Fruit fly (Drosophila melanogaster) whole organism, embryonic: ENCODE data around the gene Alg9.
A peak's percentile ranks its signal among the peaks of the same experiment; 100 is the strongest.

Experiments
- Adf1 ChIP-seq: fragments of 200-800 bp; sonication (Bioruptor generic); IDR thresholded peaks from 2 replicates; pipeline ENCODE4 v1.3.6; 2022; ENCODE audit warnings: missing biosample characterization, missing genetic modification characterization
- Asciz ChIP-seq: fragments of 200-800 bp; sonication (Bioruptor generic); optimal IDR thresholded peaks from 2 replicates; lab custom pipeline; 2017; ENCODE audit warnings: missing biosample characterization, mild to moderate bottlenecking, missing genetic modification characterization, missing genetic modification reagents
- Atf6 ChIP-seq: fragments of 200-800 bp; sonication (Bioruptor generic); IDR thresholded peaks from 2 replicates; pipeline ENCODE4 v1.3.6; 2022; ENCODE audit warnings: missing biosample characterization, missing genetic modification characterization
- CG12071 ChIP-seq: fragments of 200-800 bp; sonication (Bioruptor generic); optimal IDR thresholded peaks from 3 replicates; lab custom pipeline; 2018; ENCODE audit warnings: missing biosample characterization, mild to moderate bottlenecking, missing genetic modification characterization
- CG15601 ChIP-seq: fragments of 200-800 bp; sonication (Bioruptor generic); optimal IDR thresholded peaks from 3 replicates; lab custom pipeline; 2019; ENCODE audit warnings: missing biosample characterization, mild to moderate bottlenecking, missing genetic modification characterization, moderate library complexity
- CG1603 ChIP-seq: fragments of 200-800 bp; sonication (Bioruptor generic); optimal IDR thresholded peaks from 2 replicates; lab custom pipeline; 2019; ENCODE audit warnings: missing biosample characterization, mild to moderate bottlenecking, missing genetic modification characterization, moderate library complexity
- CG17186 ChIP-seq: fragments of 200-800 bp; sonication (Bioruptor generic); optimal IDR thresholded peaks from 3 replicates; lab custom pipeline; 2017; ENCODE audit warnings: missing biosample characterization, missing genetic modification reagents, missing genetic modification characterization
- CG17385 ChIP-seq: fragments of 200-800 bp; sonication (Bioruptor generic); optimal IDR thresholded peaks from 3 replicates; lab custom pipeline; 2018; ENCODE audit warnings: missing biosample characterization, mild to moderate bottlenecking, missing genetic modification characterization
- CG17612 ChIP-seq: fragments of 200-800 bp; sonication (Bioruptor generic); IDR thresholded peaks from 2 replicates; pipeline ENCODE4 v1.3.6; 2022; ENCODE audit warnings: missing biosample characterization, missing genetic modification characterization
- CG18262 ChIP-seq: fragments of 200-800 bp; optimal IDR thresholded peaks from 3 replicates; lab custom pipeline; 2019; ENCODE audit warnings: missing biosample characterization, mild to moderate bottlenecking, missing genetic modification characterization, moderate library complexity
- CG18476 ChIP-seq: fragments of 200-800 bp; sonication (Bioruptor generic); optimal IDR thresholded peaks from 2 replicates; lab custom pipeline; 2016; ENCODE audit warnings: missing biosample characterization, mild to moderate bottlenecking, missing genetic modification characterization
- CG34422 ChIP-seq: fragments of 200-800 bp; sonication (Bioruptor generic); IDR thresholded peaks from 3 replicates; pipeline ENCODE4 v1.3.6; 2022; ENCODE audit warnings: missing biosample characterization, missing genetic modification characterization
- CG5245 ChIP-seq: fragments of 200-800 bp; sonication (Bioruptor generic); optimal IDR thresholded peaks from 3 replicates; lab custom pipeline; 2016; ENCODE audit warnings: missing biosample characterization, missing genetic modification characterization
- CG6689 ChIP-seq: fragments of 200-800 bp; sonication (Bioruptor generic); IDR thresholded peaks from 2 replicates; pipeline ENCODE4 v1.3.6; 2022; ENCODE audit warnings: missing biosample characterization, missing genetic modification characterization
- CG6765 ChIP-seq: fragments of 200-800 bp; sonication (Bioruptor generic); optimal IDR thresholded peaks from 3 replicates; lab custom pipeline; 2017; ENCODE audit warnings: missing biosample characterization, mild to moderate bottlenecking, missing genetic modification characterization
- CG6854 ChIP-seq: fragments of 200-800 bp; sonication (Bioruptor generic); optimal IDR thresholded peaks from 3 replicates; lab custom pipeline; 2017; ENCODE audit warnings: missing biosample characterization, mild to moderate bottlenecking, missing genetic modification characterization
- CG8359 ChIP-seq: fragments of 200-800 bp; sonication (Bioruptor generic); optimal IDR thresholded peaks from 2 replicates; lab custom pipeline; 2017; ENCODE audit warnings: missing biosample characterization, mild to moderate bottlenecking, missing genetic modification characterization, borderline replicate concordance
- CG9437 ChIP-seq: fragments of 200-800 bp; sonication (Bioruptor generic); optimal IDR thresholded peaks from 2 replicates; lab custom pipeline; 2018; ENCODE audit warnings: missing biosample characterization, mild to moderate bottlenecking, missing genetic modification characterization
- CG9727 ChIP-seq: fragments of 200-800 bp; sonication (Bioruptor generic); optimal IDR thresholded peaks from 3 replicates; lab custom pipeline; 2017; ENCODE audit warnings: missing biosample characterization, mild to moderate bottlenecking, missing genetic modification characterization
- CG9932 ChIP-seq: fragments of 200-800 bp; sonication (Bioruptor generic); IDR thresholded peaks from 2 replicates; pipeline ENCODE4 v1.3.6; 2022; ENCODE audit warnings: missing biosample characterization, missing genetic modification characterization
- D19A ChIP-seq: fragments of 200-800 bp; optimal IDR thresholded peaks from 3 replicates; lab custom pipeline; 2019; ENCODE audit warnings: missing biosample characterization, mild to moderate bottlenecking, missing genetic modification characterization, moderate library complexity
- Dek ChIP-seq: fragments of 200-800 bp; sonication (Bioruptor generic); optimal IDR thresholded peaks from 3 replicates; lab custom pipeline; 2019; ENCODE audit warnings: missing biosample characterization, mild to moderate bottlenecking, missing genetic modification characterization, moderate library complexity
- Dip2 ChIP-seq: fragments of 200-800 bp; sonication (Bioruptor generic); IDR thresholded peaks from 2 replicates; pipeline ENCODE4 v1.3.6; 2022; ENCODE audit warnings: missing biosample characterization, missing genetic modification characterization
- Elba2 ChIP-seq: fragments of 200-800 bp; sonication (Bioruptor generic); optimal IDR thresholded peaks from 3 replicates; lab custom pipeline; 2016; ENCODE audit warnings: missing biosample characterization, missing genetic modification characterization
- Gug ChIP-seq: fragments of 200-800 bp; sonication (Bioruptor generic); IDR thresholded peaks from 4 replicates; pipeline ENCODE4 v1.3.6; 2022; ENCODE audit warnings: missing biosample characterization, missing genetic modification characterization
- HHEX ChIP-seq: fragments of 200-800 bp; sonication (Bioruptor generic); optimal IDR thresholded peaks from 3 replicates; lab custom pipeline; 2017; ENCODE audit warnings: missing biosample characterization, mild to moderate bottlenecking, missing genetic modification characterization, missing genetic modification reagents
- Hmr ChIP-seq: fragments of 200-800 bp; sonication (Bioruptor generic); optimal IDR thresholded peaks from 3 replicates; lab custom pipeline; 2017; ENCODE audit warnings: mild to moderate bottlenecking, missing biosample characterization, missing genetic modification reagents, missing genetic modification characterization
- MESR4 ChIP-seq: fragments of 200-800 bp; sonication (Bioruptor generic); optimal IDR thresholded peaks from 2 replicates; lab custom pipeline; 2018; ENCODE audit warnings: missing biosample characterization, mild to moderate bottlenecking, missing genetic modification characterization, moderate library complexity
- Nf-YA ChIP-seq: fragments of 200-800 bp; sonication (Bioruptor generic); IDR thresholded peaks from 2 replicates; pipeline ENCODE4 v1.3.6; 2022; ENCODE audit warnings: missing biosample characterization, missing genetic modification characterization
- Nf-YB ChIP-seq: fragments of 200-800 bp; sonication (Bioruptor generic); optimal IDR thresholded peaks from 3 replicates; lab custom pipeline; 2019; ENCODE audit warnings: missing biosample characterization, mild to moderate bottlenecking, missing genetic modification characterization, moderate library complexity
- Rx ChIP-seq: fragments of 200-800 bp; sonication (Bioruptor generic); IDR thresholded peaks from 2 replicates; pipeline ENCODE4 v1.3.6; 2022; ENCODE audit warnings: missing biosample characterization, missing genetic modification characterization
- Side ChIP-seq: fragments of 200-800 bp; sonication (Bioruptor generic); optimal IDR thresholded peaks from 2 replicates; lab custom pipeline; 2016; ENCODE audit warnings: missing biosample characterization, missing genetic modification characterization
- Trl ChIP-seq, 3 experiments: fragments of >200 bp in 2 of 3; fragments of 200-800 bp in 1 of 3; sonication (Bioruptor generic) in 1 of 3; optimal IDR thresholded peaks; 2 replicates in 1 of 3; 3 replicates in 2 of 3; lab custom pipeline; 2016 to 2017; ENCODE audit warnings: missing biosample characterization in 1 of 3, missing genetic modification characterization in 1 of 3
- bcd ChIP-seq: fragments of 200-800 bp; sonication (Bioruptor generic); optimal IDR thresholded peaks from 2 replicates; lab custom pipeline; 2017; ENCODE audit warnings: missing biosample characterization, mild to moderate bottlenecking, missing genetic modification characterization
- cas ChIP-seq: fragments of 200-800 bp; sonication (Bioruptor generic); IDR thresholded peaks from 2 replicates; pipeline ENCODE4 v1.3.6; 2022; ENCODE audit warnings: missing biosample characterization, missing genetic modification characterization
- dpn ChIP-seq, 2 experiments: fragments of 200-800 bp; sonication (Bioruptor generic); optimal IDR thresholded peaks; 3 replicates each; lab custom pipeline; 2016; ENCODE audit warnings: missing biosample characterization in 2 of 2, missing genetic modification characterization in 2 of 2
- fd64A ChIP-seq: fragments of 200-800 bp; sonication (Bioruptor generic); optimal IDR thresholded peaks from 3 replicates; lab custom pipeline; 2018; ENCODE audit warnings: missing biosample characterization, mild to moderate bottlenecking, missing genetic modification characterization
- fu2 ChIP-seq: fragments of 200-800 bp; sonication (Bioruptor generic); optimal IDR thresholded peaks from 2 replicates; lab custom pipeline; 2016; ENCODE audit warnings: missing biosample characterization, missing genetic modification characterization
- gem ChIP-seq: fragments of 200-800 bp; sonication (Bioruptor generic); optimal IDR thresholded peaks from 2 replicates; lab custom pipeline; 2019; ENCODE audit warnings: missing biosample characterization, mild to moderate bottlenecking, missing genetic modification characterization, moderate library complexity
- hkb ChIP-seq, 2 experiments: fragments of 200-800 bp in 1 of 2; fragments of >200 bp in 1 of 2; sonication (Bioruptor generic) in 1 of 2; IDR thresholded peaks in 1 of 2; optimal IDR thresholded peaks in 1 of 2; 2 replicates each; pipeline versions ENCODE4 v1.3.6 to Lab custom; 2017 to 2022; ENCODE audit warnings: missing biosample characterization in 1 of 2, missing genetic modification characterization in 1 of 2
- ken ChIP-seq: fragments of 200-800 bp; sonication (Bioruptor generic); IDR thresholded peaks from 3 replicates; pipeline ENCODE4 v1.3.6; 2022; ENCODE audit warnings: missing biosample characterization, missing genetic modification characterization
- nerfin-2 ChIP-seq: fragments of 200-800 bp; sonication (Bioruptor generic); IDR thresholded peaks from 2 replicates; pipeline ENCODE4 v1.3.6; 2022; ENCODE audit warnings: missing biosample characterization, missing genetic modification characterization; ENCODE audit not compliant: partially characterized antibody
- schlank ChIP-seq: fragments of 200-800 bp; sonication (Bioruptor generic); optimal IDR thresholded peaks from 2 replicates; lab custom pipeline; 2018; ENCODE audit warnings: missing biosample characterization, mild to moderate bottlenecking, missing genetic modification characterization
- sens ChIP-seq: fragments of 200-800 bp; sonication (Bioruptor generic); peaks from one replicate; lab custom pipeline; 2016; ENCODE audit warnings: missing biosample characterization, missing genetic modification characterization
- shn ChIP-seq: fragments of 200-800 bp; sonication (Bioruptor generic); optimal IDR thresholded peaks from 3 replicates; lab custom pipeline; 2016; ENCODE audit warnings: missing biosample characterization, missing genetic modification characterization
- sima ChIP-seq: fragments of 200-800 bp; sonication (Bioruptor generic); optimal IDR thresholded peaks from 2 replicates; lab custom pipeline; 2016; ENCODE audit warnings: missing biosample characterization, missing genetic modification characterization
- trem ChIP-seq: fragments of 200-800 bp; optimal IDR thresholded peaks from 3 replicates; lab custom pipeline; 2019; ENCODE audit warnings: missing biosample characterization, mild to moderate bottlenecking, missing genetic modification characterization, moderate library complexity
- ttk ChIP-seq: fragments of 200-800 bp; sonication (Bioruptor generic); IDR thresholded peaks from 2 replicates; pipeline ENCODE4 v2.1.2; 2022; ENCODE audit warnings: missing biosample characterization, missing genetic modification characterization
- usp ChIP-seq: fragments of >200 bp; optimal IDR thresholded peaks from 2 replicates; lab custom pipeline; 2017; ENCODE audit warnings: missing biosample characterization, missing genetic modification characterization
- wek ChIP-seq: fragments of 200-800 bp; sonication (Bioruptor generic); optimal IDR thresholded peaks from 3 replicates; lab custom pipeline; 2018; ENCODE audit warnings: missing biosample characterization, mild to moderate bottlenecking, missing genetic modification characterization, moderate library complexity

Alg9 gene

DNA sequence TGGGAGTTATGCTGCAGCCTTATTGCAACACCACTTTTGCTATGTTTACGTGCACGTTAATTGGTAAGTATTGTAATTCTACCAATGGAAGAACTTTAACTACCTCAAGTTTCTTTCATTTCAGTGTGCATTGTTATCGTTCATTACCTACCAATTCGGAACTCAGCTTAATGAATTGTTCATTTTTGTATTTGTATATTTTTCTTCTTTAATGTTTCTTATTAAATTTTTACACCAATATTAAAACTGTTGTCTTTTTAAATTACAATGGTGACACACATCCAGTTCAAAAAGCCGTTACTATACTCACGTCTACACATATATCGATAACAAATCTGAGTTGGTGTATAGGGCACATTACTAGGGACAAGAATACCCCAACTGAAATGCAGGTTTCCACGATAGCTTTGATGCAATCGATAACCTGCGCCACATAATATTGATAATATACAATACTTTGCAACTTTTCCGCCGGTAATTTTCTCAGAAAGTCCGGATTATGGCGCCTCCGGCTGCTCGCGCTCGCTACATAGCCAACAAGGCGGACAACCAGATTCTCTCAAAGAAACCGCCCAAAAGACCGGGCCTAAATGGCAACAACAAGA, at the start of gene Alg9:
Alg9 (plus strand) TSS at position 387 of the 605 bp plus-strand sequence.
- no peak for TF ChIP-seq Elba2
- TF ChIP-seq D19A (tag; lab: Kevin White, UChicago), result no peak
- TF ChIP-seq CG12071 (GFP tag; lab: Kevin White, UChicago), result no peak
- TF ChIP-seq schlank (tag; lab: Kevin White, UChicago), result no peak
- TF ChIP-seq Nf-YA (GFP tag; lab: Robert Waterston, UW), result no peak
- peak; percentile 2 for TF ChIP-seq CG17186 (GFP tag; lab: Kevin White, UChicago)
- TF ChIP-seq CG17612 (GFP tag; lab: Robert Waterston, UW), result no peak
- TF ChIP-seq usp (GFP tag; lab: Kevin White, UChicago), result no peak
- TF ChIP-seq Adf1 (GFP tag; lab: Robert Waterston, UW), result peak; percentile 11; the same call in 1 of the 2 replicates
- no peak for TF ChIP-seq CG6854
- TF ChIP-seq nerfin-2, result peak; percentile 93
- TF ChIP-seq CG6765 (GFP tag; lab: Kevin White, UChicago), result no peak
- TF ChIP-seq Dek (tag; lab: Kevin White, UChicago), result no peak
- no peak for TF ChIP-seq Hmr (GFP tag; lab: Kevin White, UChicago)
- TF ChIP-seq CG9437, result no peak
- TF ChIP-seq Asciz (GFP tag; lab: Kevin White, UChicago), result no peak
- no peak for TF ChIP-seq CG15601 (tag; lab: Kevin White, UChicago)
- TF ChIP-seq CG9932, result peak; percentile 30; the same call in 1 of the 2 replicates
- TF ChIP-seq Nf-YB (GFP tag; lab: Kevin White, UChicago), result no peak
- TF ChIP-seq cas (GFP tag; lab: Robert Waterston, UW), result no peak
- TF ChIP-seq Rx, result no peak
- peak; percentile 2; the same call in 1 of the 4 replicates for TF ChIP-seq Gug (GFP tag; lab: Robert Waterston, UW)
- TF ChIP-seq sens (GFP tag; lab: Kevin White, UChicago), result peak; percentile 72
- no peak for TF ChIP-seq gem (tag; lab: Kevin White, UChicago)
- no peak for TF ChIP-seq CG6689 (GFP tag; lab: Robert Waterston, UW)
- no peak for TF ChIP-seq fu2 (GFP tag; lab: Kevin White, UChicago)
- TF ChIP-seq HHEX (GFP tag; lab: Kevin White, UChicago), result no peak
- TF ChIP-seq CG17385 (GFP tag; lab: Kevin White, UChicago), result no peak
- TF ChIP-seq bcd (GFP tag; lab: Kevin White, UChicago), result no peak
- TF ChIP-seq hkb (optimal IDR thresholded peaks at IDR 0.05; lab: Kevin White, UChicago), result peak; percentile 18
- TF ChIP-seq hkb (GFP tag; IDR thresholded peaks at IDR 0.05; lab: Robert Waterston, UW), result no peak
- TF ChIP-seq CG18476 (GFP tag; lab: Kevin White, UChicago), result no peak
- no peak for TF ChIP-seq Side (GFP tag; lab: Kevin White, UChicago)
- TF ChIP-seq CG18262 (tag; lab: Kevin White, UChicago), result no peak
- TF ChIP-seq Trl (optimal IDR thresholded peaks at IDR 0.05; lab: Kevin White, UChicago), result no peak
- TF ChIP-seq Trl (GFP tag; optimal IDR thresholded peaks at IDR 0.05; lab: Kevin White, UChicago), result no peak
- TF ChIP-seq CG8359 (GFP tag; lab: Kevin White, UChicago), result no peak
- TF ChIP-seq Atf6 (GFP tag; lab: Robert Waterston, UW), result no peak
- peak; percentile 8 for TF ChIP-seq MESR4
- TF ChIP-seq CG34422 (GFP tag; lab: Robert Waterston, UW), result peak; percentile 76; the same call in 1 of the 3 replicates
- TF ChIP-seq CG1603 (tag; lab: Kevin White, UChicago), result peak; percentile 81
- TF ChIP-seq Dip2 (GFP tag; lab: Robert Waterston, UW), result no peak
- no peak for TF ChIP-seq shn (GFP tag; lab: Kevin White, UChicago)
- no peak for TF ChIP-seq fd64A
- TF ChIP-seq CG9727 (GFP tag; lab: Kevin White, UChicago), result no peak
- no peak for TF ChIP-seq CG5245 (GFP tag; lab: Kevin White, UChicago)
- TF ChIP-seq wek (GFP tag; lab: Kevin White, UChicago), result peak; percentile 99
- TF ChIP-seq sima (GFP tag; lab: Kevin White, UChicago), result no peak
- no peak for TF ChIP-seq ttk (GFP tag; lab: Robert Waterston, UW)
- 0 out of 3 replicates have a peak, but pooled peaks have one; percentile 24 for TF ChIP-seq ken (GFP tag; lab: Robert Waterston, UW)
- peak in 1 of 2 experiments; percentile 6 for TF ChIP-seq dpn (GFP tag; optimal IDR thresholded peaks at IDR 0.05; lab: Kevin White, UChicago)
- peak; percentile 58 for TF ChIP-seq trem (tag; lab: Kevin White, UChicago)
